Worm (Caenorhabditis elegans) whole organism, L3 larva: ENCODE results near the gene sre-45.

ENCODE experiments used
- R02D3.7 ChIP-seq: fragments of 150-350 bp; optimal IDR thresholded peaks from 2 replicates; lab custom pipeline; 2014; ENCODE audit warnings: missing biosample characterization, missing genetic modification characterization
- ZK546.5 ChIP-seq: sonication (generic microtip); optimal IDR thresholded peaks from 2 replicates; lab custom pipeline; 2017; ENCODE audit warnings: missing biosample characterization, missing genetic modification characterization
- aly-2 ChIP-seq: fragments of 150-350 bp; optimal IDR thresholded peaks from 2 replicates; lab custom pipeline; 2014; ENCODE audit warnings: missing biosample characterization, missing genetic modification characterization
- ama-1 ChIP-seq: fragments of 150-350 bp; optimal IDR thresholded peaks from 2 replicates; lab custom pipeline; 2018
- ceh-16 ChIP-seq: sonication (generic microtip); optimal IDR thresholded peaks from 2 replicates; lab custom pipeline; 2017; ENCODE audit warnings: missing biosample characterization, missing genetic modification characterization
- ceh-28 ChIP-seq: fragments of 150-350 bp; optimal IDR thresholded peaks from 2 replicates; lab custom pipeline; 2014; ENCODE audit warnings: missing biosample characterization, missing genetic modification reagents, missing genetic modification characterization
- ceh-9 ChIP-seq: sonication (generic microtip); optimal IDR thresholded peaks from 2 replicates; lab custom pipeline; 2018; ENCODE audit warnings: missing biosample characterization, missing genetic modification characterization
- egl-27 ChIP-seq: sonication (generic microtip); optimal IDR thresholded peaks from 4 replicates; lab custom pipeline; 2017; ENCODE audit warnings: missing biosample characterization, missing genetic modification reagents, missing genetic modification characterization
- egl-5 ChIP-seq: fragments of 150-350 bp; optimal IDR thresholded peaks from 2 replicates; lab custom pipeline; 2017; ENCODE audit warnings: missing biosample characterization, missing genetic modification reagents, missing genetic modification characterization, inconsistent platforms
- elt-1 ChIP-seq: fragments of 150-350 bp; optimal IDR thresholded peaks from 2 replicates; lab custom pipeline; 2014; ENCODE audit warnings: missing biosample characterization, missing genetic modification characterization
- elt-2 ChIP-seq: sonication (generic microtip); optimal IDR thresholded peaks from 2 replicates; lab custom pipeline; 2016; ENCODE audit warnings: missing genetic modification reagents, mild to moderate bottlenecking, missing genetic modification characterization, missing compliant biosample characterization
- elt-3 ChIP-seq, 3 experiments: fragments of 150-350 bp in 1 of 3; sonication (generic microtip) in 2 of 3; optimal IDR thresholded peaks; 2 replicates in 2 of 3; 4 replicates in 1 of 3; lab custom pipeline; 2014 to 2017; ENCODE audit warnings: missing biosample characterization in 3 of 3, missing genetic modification characterization in 3 of 3
- eor-1 ChIP-seq, 2 experiments: fragments of 150-350 bp; optimal IDR thresholded peaks; 2 replicates each; lab custom pipeline; 2014 to 2018; ENCODE audit warnings: missing biosample characterization in 2 of 2, missing genetic modification characterization in 2 of 2
- fkh-2 ChIP-seq: fragments of 150-350 bp; optimal IDR thresholded peaks from 2 replicates; lab custom pipeline; 2014; ENCODE audit warnings: missing biosample characterization, missing genetic modification reagents, missing genetic modification characterization
- fos-1 ChIP-seq: fragments of 150-350 bp; optimal IDR thresholded peaks from 2 replicates; lab custom pipeline; 2014; ENCODE audit warnings: missing biosample characterization, missing genetic modification characterization
- lin-15B ChIP-seq: fragments of 150-350 bp; optimal IDR thresholded peaks from 2 replicates; lab custom pipeline; 2014; ENCODE audit warnings: missing biosample characterization, missing genetic modification characterization
- lsy-12 ChIP-seq: sonication (generic microtip); optimal IDR thresholded peaks from 2 replicates; lab custom pipeline; 2016; ENCODE audit warnings: mild to moderate bottlenecking, missing genetic modification characterization, missing compliant biosample characterization
- mdl-1 ChIP-seq: fragments of 150-350 bp; optimal IDR thresholded peaks from 2 replicates; lab custom pipeline; 2014; ENCODE audit warnings: missing biosample characterization, missing genetic modification characterization
- mml-1 ChIP-seq: fragments of 150-350 bp; sonication (generic microtip); optimal IDR thresholded peaks from 3 replicates; lab custom pipeline; 2014; ENCODE audit warnings: missing biosample characterization, missing genetic modification characterization
- nfya-1 ChIP-seq: sonication (generic microtip); optimal IDR thresholded peaks from 2 replicates; lab custom pipeline; 2017; ENCODE audit warnings: missing genetic modification characterization, mild to moderate bottlenecking, missing compliant biosample characterization, antibody characterized with exemption, moderate library complexity; ENCODE audit not compliant: insufficient read depth
- nhr-12 ChIP-seq: fragments of 150-350 bp; optimal IDR thresholded peaks from 2 replicates; lab custom pipeline; 2014; ENCODE audit warnings: missing biosample characterization, missing genetic modification characterization
- nhr-237 ChIP-seq: fragments of 150-350 bp; optimal IDR thresholded peaks from 2 replicates; lab custom pipeline; 2014; ENCODE audit warnings: missing biosample characterization, missing genetic modification characterization
- nhr-25 ChIP-seq: sonication (generic microtip); optimal IDR thresholded peaks from 2 replicates; lab custom pipeline; 2017; ENCODE audit warnings: missing biosample characterization, missing genetic modification characterization
- nhr-67 ChIP-seq: fragments of 150-350 bp; optimal IDR thresholded peaks from 2 replicates; lab custom pipeline; 2014; ENCODE audit warnings: missing biosample characterization, missing genetic modification characterization
- nhr-76 ChIP-seq: fragments of 150-350 bp; sonication (generic microtip); optimal IDR thresholded peaks from 5 replicates; lab custom pipeline; 2014; ENCODE audit warnings: missing biosample characterization, missing genetic modification characterization
- nhr-77 ChIP-seq: fragments of 150-350 bp; optimal IDR thresholded peaks from 2 replicates; lab custom pipeline; 2014; ENCODE audit warnings: missing biosample characterization, missing genetic modification characterization
- pha-4 ChIP-seq: fragments of 150-350 bp; optimal IDR thresholded peaks from 2 replicates; lab custom pipeline; 2014; ENCODE audit warnings: missing biosample characterization, missing genetic modification reagents, missing genetic modification characterization
- pqm-1 ChIP-seq: fragments of 150-350 bp; optimal IDR thresholded peaks from 2 replicates; lab custom pipeline; 2017; ENCODE audit warnings: missing biosample characterization, missing genetic modification characterization, inconsistent platforms
- skn-1 ChIP-seq: fragments of 150-350 bp; optimal IDR thresholded peaks from 2 replicates; lab custom pipeline; 2014; ENCODE audit warnings: missing biosample characterization, missing genetic modification characterization
- snpc-4 ChIP-seq: fragments of 150-350 bp; optimal IDR thresholded peaks from 2 replicates; lab custom pipeline; 2014; ENCODE audit warnings: missing biosample characterization, missing genetic modification characterization
- unc-62 ChIP-seq: fragments of 150-350 bp; sonication (generic microtip); optimal IDR thresholded peaks from 4 replicates; lab custom pipeline; 2014; ENCODE audit warnings: missing biosample characterization, missing genetic modification reagents, missing genetic modification characterization
- zag-1 ChIP-seq: fragments of 150-350 bp; optimal IDR thresholded peaks from 2 replicates; lab custom pipeline; 2014; ENCODE audit warnings: missing biosample characterization, missing genetic modification characterization
- ztf-4 ChIP-seq: fragments of 150-350 bp; optimal IDR thresholded peaks from 2 replicates; lab custom pipeline; 2014; ENCODE audit warnings: missing biosample characterization, missing genetic modification characterization

sre-45 gene

DNA sequence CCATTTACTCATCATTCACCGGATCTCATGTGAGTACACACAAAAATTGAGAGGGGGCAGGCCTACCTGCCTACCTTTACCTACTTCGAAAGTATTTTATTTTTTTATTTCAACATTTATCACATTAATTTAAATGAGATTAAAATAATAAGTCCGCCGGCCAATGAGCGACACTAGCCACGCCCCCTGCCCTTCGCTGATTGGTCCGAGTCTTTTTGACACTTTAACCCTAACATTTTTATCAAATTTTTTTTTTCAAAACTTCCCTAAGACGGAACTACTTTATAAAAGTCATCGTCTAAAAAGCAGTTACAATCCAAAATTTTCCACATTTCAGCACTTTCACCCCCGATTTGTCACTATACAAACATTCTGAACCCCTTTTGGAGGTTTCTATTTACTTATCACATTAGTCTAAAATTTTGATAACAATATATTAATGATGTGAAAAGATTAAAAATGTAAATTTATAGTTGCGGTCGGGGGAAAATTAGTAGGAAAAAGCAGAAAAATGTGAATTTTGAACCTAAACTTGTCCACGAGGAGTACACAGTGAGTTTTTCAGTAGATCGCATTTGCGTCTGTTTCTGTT, 11.6 kb upstream of the sre-45 start:
- TF ChIP-seq pqm-1 (tag; lab: Kevin White, UChicago) (peak; percentile 58), nhr-25 (no peak), elt-2 (peak; percentile 64), nfya-1 (tag; lab: Kevin White, UChicago) (peak; percentile 76), fos-1 (tag; lab: Kevin White, UChicago) (no peak), zag-1 (no peak), ZK546.5 (tag; lab: Kevin White, UChicago) (no peak), ceh-16 (tag; lab: Kevin White, UChicago) (no peak), nhr-76 (tag; lab: Kevin White, UChicago) (no peak), aly-2 (tag; lab: Kevin White, UChicago) (no peak), nhr-77 (tag; lab: Kevin White, UChicago) (no peak), nhr-67 (tag; lab: Kevin White, UChicago) (no peak), pha-4 (no peak), elt-1 (tag; lab: Kevin White, UChicago) (no peak), eor-1 (tag; optimal IDR thresholded peaks at IDR 0.05; lab: Kevin White, UChicago) (no peak), nhr-237 (no peak), skn-1 (peak; percentile 18), egl-27 (tag; lab: Kevin White, UChicago) (no peak)

DNA sequence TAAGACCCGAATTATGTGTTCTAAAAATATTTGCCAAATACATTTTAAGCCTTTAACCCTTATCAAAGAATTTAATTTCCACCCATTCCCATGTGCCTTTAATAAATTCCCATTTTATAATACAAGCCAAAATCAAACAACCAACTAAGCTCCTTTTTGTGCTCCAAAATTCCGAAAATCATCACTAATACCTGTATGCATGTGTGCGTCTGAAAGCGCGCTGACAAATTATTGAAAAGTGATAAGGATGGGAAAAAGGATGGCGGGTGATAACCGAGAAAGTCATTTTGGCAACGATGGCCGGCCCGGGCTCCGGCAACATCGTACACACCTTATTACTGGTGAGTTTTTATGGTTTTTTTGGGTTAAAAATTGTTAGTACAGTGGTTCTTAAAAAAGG, 10.2 kb upstream of the sre-45 start, which contains the start of gene nep-17:
Gene nep-17 (plus strand): TSS at position 285 of the 400 bp plus-strand sequence.
- TF ChIP-seq lin-15B (tag; lab: Kevin White, UChicago) (no peak), ceh-9 (no peak), zag-1 (no peak), elt-2 (peak; percentile 82), R02D3.7 (tag; lab: Kevin White, UChicago) (no peak), nhr-237 (no peak), unc-62 (GFP tag; lab: Kevin White, UChicago) (no peak), skn-1 (peak; percentile 66), pqm-1 (tag; lab: Kevin White, UChicago) (peak; percentile 80)

DNA sequence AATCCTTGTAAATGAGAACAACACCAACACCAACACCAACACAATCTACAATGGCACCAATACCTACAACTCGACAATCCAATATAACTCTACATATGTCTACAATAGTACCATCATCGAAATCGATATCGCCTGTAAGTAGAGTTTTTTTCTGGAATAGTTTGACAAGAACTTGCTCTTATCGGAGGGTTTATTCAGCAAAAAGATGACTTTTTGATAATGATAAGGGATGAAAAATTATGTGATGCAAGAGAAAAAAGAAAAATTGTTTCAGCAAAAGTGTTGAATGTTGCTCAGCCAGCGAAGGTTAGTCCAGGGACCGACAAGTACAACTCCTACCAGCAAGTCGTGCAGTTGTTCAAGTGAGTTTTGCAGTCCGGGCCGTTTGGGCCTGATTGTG, 9.1 kb upstream of the sre-45 start:
- no peak for TF ChIP-seq ceh-28 (tag; lab: Kevin White, UChicago)
- peak; percentile 56 for TF ChIP-seq elt-2
- TF ChIP-seq nhr-76 (tag; lab: Kevin White, UChicago), result no peak
- no peak for TF ChIP-seq ama-1 (lab: Kevin White, UChicago)
- TF ChIP-seq R02D3.7 (tag; lab: Kevin White, UChicago), result no peak
- TF ChIP-seq ZK546.5 (tag; lab: Kevin White, UChicago), result no peak
- no peak for TF ChIP-seq nhr-12 (tag; lab: Kevin White, UChicago)
- TF ChIP-seq fkh-2, result no peak
- TF ChIP-seq elt-3 (tag; optimal IDR thresholded peaks at IDR 0.05; lab: Kevin White, UChicago), result no peak
- no peak for TF ChIP-seq unc-62 (GFP tag; lab: Kevin White, UChicago)
- no peak for TF ChIP-seq elt-1 (tag; lab: Kevin White, UChicago)
- no peak for TF ChIP-seq lin-15B (tag; lab: Kevin White, UChicago)
- TF ChIP-seq mml-1 (tag; lab: Kevin White, UChicago), result no peak
- no peak for TF ChIP-seq ztf-4 (tag; lab: Kevin White, UChicago)
- peak; percentile 1 for TF ChIP-seq pqm-1 (tag; lab: Kevin White, UChicago)

DNA sequence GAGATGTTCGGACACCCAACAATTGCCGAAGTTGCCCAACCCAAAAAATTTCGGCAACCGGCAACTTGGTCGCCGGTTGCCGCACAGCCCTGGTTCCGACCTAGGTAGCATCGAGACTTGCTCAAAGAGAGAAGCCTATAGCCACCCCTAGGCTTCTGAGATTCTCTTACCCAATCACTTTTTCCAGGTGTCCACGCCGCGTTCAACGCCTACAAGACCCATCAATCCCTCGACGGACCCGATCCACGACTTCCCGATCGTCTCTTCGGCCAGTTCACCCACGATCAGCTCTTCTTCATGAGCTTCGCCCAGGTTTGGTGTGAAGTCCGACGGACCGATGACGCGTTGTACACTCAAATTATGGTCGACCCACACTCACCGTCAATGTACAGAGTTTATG, 1.9 kb upstream of the sre-45 start:
- TF ChIP-seq snpc-4 (tag; lab: Kevin White, UChicago), result no peak
- no peak for TF ChIP-seq egl-5 (tag; lab: Kevin White, UChicago)
- no peak for TF ChIP-seq pqm-1 (tag; lab: Kevin White, UChicago)
- TF ChIP-seq pha-4, result no peak
- no peak for TF ChIP-seq mml-1 (tag; lab: Kevin White, UChicago)
- TF ChIP-seq fkh-2, result no peak
- TF ChIP-seq zag-1, result no peak
- no peak for TF ChIP-seq lsy-12 (tag; lab: Kevin White, UChicago)
- no peak for TF ChIP-seq mdl-1
- no peak for TF ChIP-seq elt-2
- TF ChIP-seq nhr-12 (tag; lab: Kevin White, UChicago), result no peak
- no peak for TF ChIP-seq nhr-76 (tag; lab: Kevin White, UChicago)
- no peak for TF ChIP-seq lin-15B (tag; lab: Kevin White, UChicago)
- TF ChIP-seq nhr-25, result no peak

DNA sequence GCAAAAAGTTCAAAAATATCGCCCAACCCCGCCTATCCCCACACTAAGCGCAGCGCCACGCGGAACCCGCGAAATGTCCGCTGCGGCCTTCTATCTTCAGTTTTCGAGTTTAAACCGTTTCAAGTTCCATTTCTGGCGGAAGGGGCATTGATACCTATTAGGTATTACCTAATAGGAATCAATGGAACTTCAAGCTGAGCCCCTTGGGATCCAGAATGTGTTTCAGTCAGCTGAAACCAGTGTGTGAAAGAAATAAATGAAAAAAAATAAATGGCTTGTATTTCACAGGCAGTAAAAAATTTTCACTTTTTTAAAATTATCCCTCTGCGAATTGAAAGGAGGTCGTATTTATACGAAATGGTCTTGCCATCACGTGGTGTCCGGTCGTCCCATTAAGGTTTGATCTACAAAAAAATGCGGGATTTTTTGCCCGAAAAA, 3.5 kb downstream of the sre-45 start:
- TF ChIP-seq nhr-237, result no peak
- TF ChIP-seq snpc-4 (tag; lab: Kevin White, UChicago), result peak; percentile 92
- peak in 1 of 3 experiments; percentile 21 for TF ChIP-seq elt-3 (tag; optimal IDR thresholded peaks at IDR 0.05; lab: Kevin White, UChicago)
